Fruit fly (Drosophila melanogaster) whole organism, larva: Measurements from ENCODE around the gene Mvd.

Source experiments
- noc ChIP-seq: fragments of 200-800 bp; sonication (Bioruptor generic); optimal IDR thresholded peaks from 3 replicates; lab custom pipeline; 2019; ENCODE audit warnings: missing biosample characterization, mild to moderate bottlenecking, missing genetic modification characterization, moderate library complexity

The Mvd gene

dm6 chrX:15745905-15746681 is 2.9 kb upstream of the Mvd start, which contains the start of the genes CG8944 and CCT6:
Gene CG8944, minus strand, starts transcription at chrX:15746231.
Gene CCT6, plus strand, starts transcription at chrX:15746648.
- no peak for TF ChIP-seq noc (tag; lab: Kevin White, UChicago)

DNA sequence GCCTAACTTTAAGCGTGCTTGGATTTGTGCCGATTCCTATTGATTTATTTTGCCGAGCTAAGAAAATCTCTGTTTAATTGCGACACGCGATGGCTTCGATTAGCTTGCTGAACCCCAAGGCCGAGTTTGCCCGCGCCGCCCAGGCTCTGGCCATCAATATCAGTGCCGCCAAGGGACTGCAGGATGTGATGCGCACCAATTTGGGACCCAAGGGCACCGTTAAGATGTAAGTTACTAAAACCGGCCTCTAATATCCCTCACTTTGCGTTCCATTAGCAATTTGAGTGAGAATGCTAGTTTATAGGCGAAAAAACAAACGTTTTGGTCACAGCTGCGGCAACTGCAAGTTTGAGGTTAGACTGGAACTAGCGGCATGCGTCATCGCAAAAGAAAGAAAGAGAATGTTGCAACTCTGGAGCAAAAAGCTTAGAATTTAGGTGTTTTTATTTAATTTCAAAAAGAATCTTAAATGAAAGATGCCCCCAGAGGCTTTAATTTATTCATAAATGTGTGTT is 2.2 kb upstream of the Mvd start:
- no peak for TF ChIP-seq noc (tag; lab: Kevin White, UChicago)

dm6 chrX:15756018-15756417 is 7.1 kb downstream of the Mvd start, which contains the start of gene CG8260:
Gene CG8260, plus strand, starts transcription at chrX:15756318.
- TF ChIP-seq noc (tag; lab: Kevin White, UChicago) = no peak

dm6 chrX:15758692-15759240 is 9.8 kb downstream of the Mvd start:
- TF ChIP-seq noc (tag; lab: Kevin White, UChicago) = peak; percentile 56

DNA sequence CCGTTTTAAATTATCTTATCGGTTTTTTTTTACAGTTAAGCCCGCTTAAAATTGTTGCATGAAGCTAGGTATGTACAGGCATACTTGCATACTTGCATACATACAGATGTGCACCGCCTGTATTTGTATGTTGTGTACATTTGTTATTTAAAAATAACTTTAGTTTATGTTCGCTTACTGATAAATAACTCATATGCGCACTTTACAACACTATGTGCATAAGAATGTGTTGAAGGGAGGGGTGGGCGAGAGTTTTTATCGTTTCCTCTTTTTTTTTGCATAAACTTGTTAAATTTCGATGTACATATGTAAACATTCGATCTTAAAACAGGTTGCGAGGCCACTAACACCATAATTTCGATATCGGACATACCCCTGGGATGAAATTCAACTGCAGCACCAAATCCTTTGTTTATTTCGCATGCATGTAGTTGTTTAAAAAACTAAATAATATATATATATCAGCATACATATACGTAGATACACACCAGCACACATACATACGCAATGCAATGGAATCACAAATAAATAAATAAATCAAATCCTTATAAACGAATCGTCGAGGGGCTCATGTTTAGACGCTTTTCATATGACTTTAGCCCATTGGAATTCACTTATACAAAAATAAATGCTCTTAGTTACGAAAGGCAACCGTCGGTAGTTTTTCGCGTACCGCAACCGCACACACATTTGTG is 10.9 kb downstream of the Mvd start:
- no peak for TF ChIP-seq noc (tag; lab: Kevin White, UChicago)

dm6 chrX:15760447-15761297 is 11.7 kb downstream of the Mvd start, which contains the start of the genes Graf and mRpL3:
Gene Graf, minus strand, starts transcription at chrX:15760733.
Gene mRpL3, plus strand, starts transcription at chrX:15761248.
- TF ChIP-seq noc (tag; lab: Kevin White, UChicago) = no peak

dm6 chrX:15761298-15761640 is 12.3 kb downstream of the Mvd start:
- TF ChIP-seq noc (tag; lab: Kevin White, UChicago) = no peak

- TF ChIP-seq noc (tag; lab: Kevin White, UChicago) = no peak
Measured at dm6 chrX:15762723-15763122, 13.8 kb downstream of the Mvd start, which contains the start of gene Polr3A. Gene Polr3A, plus strand, starts transcription at chrX:15762956.

DNA sequence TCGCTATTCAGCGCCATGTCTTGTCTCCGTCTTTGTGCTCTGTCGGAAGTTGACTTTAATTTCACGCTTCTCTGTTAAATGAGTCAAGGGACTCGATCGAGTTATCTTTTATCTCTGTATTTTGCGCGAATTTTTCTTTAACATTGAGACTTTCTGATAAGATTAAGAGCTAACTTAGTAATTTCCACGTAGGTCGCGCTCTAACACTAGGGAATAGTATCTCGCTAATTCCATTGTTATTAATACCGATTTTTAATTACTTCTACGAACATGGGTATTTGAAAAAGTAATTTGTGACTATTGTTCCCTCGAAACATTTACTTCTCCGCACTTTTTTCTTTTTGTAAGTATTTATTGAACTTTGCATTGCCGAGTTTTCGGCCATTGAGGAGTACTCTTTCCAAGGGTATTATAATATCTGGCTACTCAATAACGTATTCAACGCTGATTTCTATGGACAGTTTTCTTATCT is 17.5 kb downstream of the Mvd start, which contains the start of gene CG8952:
Gene CG8952 (minus strand): TSS at position 51 of the 472 bp plus-strand sequence.
- TF ChIP-seq noc (tag; lab: Kevin White, UChicago) = no peak

DNA sequence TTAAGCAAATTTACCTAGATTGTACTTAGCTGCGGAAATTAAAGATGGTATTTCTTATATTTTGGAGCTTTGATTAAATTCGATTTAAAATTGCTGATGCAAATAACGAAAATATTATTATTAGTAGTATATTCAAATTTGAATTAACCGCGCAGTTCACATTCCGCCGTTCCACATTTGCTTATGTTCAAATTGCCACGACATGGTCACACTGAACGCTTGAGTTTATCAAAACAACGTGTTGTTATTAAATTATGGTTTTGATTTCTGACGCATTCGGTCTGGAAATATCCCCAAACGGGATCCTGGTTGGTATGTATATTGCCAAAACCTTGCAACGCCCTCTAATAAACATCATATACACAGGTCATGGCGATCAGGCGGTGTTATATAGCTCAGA is 20.5 kb downstream of the Mvd start, which contains the start of gene CG33172:
Gene CG33172 (plus strand): TSS at position 208 of the 400 bp plus-strand sequence.
- no peak for TF ChIP-seq noc (tag; lab: Kevin White, UChicago)

DNA sequence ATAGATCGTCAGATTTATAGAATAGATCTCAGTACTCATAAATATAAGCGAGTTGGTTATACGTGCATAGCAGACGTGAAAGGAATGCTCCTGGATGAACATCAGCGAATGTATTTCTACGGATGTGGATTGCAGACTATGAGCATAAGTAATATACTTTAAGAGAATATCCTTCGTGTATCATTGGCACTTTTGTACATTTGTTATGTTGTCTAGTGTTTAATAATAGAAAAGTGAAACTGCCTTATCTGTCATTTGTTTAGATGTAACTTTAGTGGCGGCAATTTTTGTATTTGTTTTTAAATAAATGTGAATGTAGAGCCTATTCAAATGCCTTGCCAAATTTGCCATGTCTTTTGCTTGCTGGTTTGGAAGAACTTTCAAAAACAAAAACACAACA is 23.7 kb downstream of the Mvd start, which contains the start of gene CG43672:
Gene CG43672 (plus strand): TSS at position 301 of the 400 bp plus-strand sequence.
- no peak for TF ChIP-seq noc (tag; lab: Kevin White, UChicago)

DNA sequence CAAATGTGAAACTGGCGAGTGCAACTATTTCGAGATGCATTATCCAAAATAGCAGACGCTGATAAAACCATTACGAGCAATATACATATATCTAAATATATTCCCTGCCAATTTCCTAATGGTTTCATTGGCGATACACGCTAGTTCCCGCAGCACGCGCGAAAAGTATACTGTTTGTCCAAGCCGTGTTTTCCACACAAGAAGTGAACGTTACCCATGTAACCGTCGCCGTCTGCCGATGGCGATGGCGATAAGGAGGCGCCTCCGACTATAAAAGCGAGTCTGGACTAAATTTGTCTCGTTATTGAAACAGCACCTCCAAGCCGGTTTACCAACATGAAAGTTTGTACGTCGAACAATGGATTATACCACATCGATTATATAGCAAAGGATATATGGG is 29.9 kb downstream of the Mvd start, which contains the start of gene CG43673:
Gene CG43673 (plus strand): TSS at position 301 of the 400 bp plus-strand sequence.
- TF ChIP-seq noc (tag; lab: Kevin White, UChicago) = no peak

dm6 chrX:15783610-15784009 is 34.6 kb downstream of the Mvd start, which contains the start of gene Efhc1.1:
Gene Efhc1.1, minus strand, starts transcription at chrX:15783710.
- no peak for TF ChIP-seq noc (tag; lab: Kevin White, UChicago)

DNA sequence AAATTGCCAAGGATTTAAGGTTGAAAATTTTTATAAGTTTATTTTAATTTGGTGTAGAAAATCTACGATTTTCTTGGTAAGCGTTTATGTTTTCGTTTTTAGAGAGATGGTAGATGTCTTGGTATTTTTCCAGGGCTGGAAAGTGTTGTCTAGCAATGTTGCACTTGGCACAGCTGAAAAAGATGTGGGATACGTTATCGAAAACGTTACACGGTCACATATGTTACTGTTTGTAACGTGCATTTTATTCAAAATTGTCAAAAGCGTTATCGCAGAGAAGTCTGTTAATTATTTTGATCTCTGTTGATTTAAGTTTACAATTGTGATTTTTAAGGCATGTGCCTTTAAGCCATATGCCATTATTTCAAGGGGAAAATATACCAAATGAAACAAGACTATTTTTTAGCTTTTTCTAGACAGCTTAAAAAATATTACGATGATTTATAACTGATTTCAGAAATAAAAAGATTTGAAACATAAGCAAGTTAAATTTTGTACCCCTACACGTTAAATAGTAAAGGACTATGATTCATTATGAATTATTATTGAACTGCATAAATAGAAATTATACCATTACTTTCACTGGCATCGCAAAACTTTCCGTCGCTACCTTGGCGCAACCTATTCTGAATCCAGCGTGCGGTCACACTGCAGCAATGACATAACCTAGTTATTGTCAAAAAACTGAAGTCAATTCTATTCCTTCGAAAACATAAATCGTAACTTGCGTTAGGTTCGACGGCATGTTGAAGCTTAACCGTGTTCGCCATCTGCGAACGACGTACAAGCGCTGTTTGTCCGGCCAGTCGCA is 36.7 kb downstream of the Mvd start, which contains the start of the genes Paf-AHalpha and mRpS30:
Gene Paf-AHalpha (minus strand): TSS at position 155 of the 811 bp plus-strand sequence.
Gene mRpS30 (plus strand): TSS at position 619 of the 811 bp plus-strand sequence.
- no peak for TF ChIP-seq noc (tag; lab: Kevin White, UChicago)
